Worm (Caenorhabditis elegans): ENCODE data around the gene der-2.

ce11 chrIII:7181822-7182221, 41.1 kb downstream of the der-2 start, which contains the start of gene epg-4:
- peak; percentile 64 for TF ChIP-seq mcd-1 (GFP tag; IDR thresholded peaks at IDR 0.05)
- TF ChIP-seq Y53F4B.3 (GFP tag; IDR thresholded peaks at IDR 0.05), result no peak
- no peak for TF ChIP-seq sea-2 (GFP tag; IDR thresholded peaks at IDR 0.05)
- peak; percentile 49 for TF ChIP-seq tlf-1 (GFP tag; optimal IDR thresholded peaks at IDR 0.05)
- 0 out of 2 replicates have a peak, but pooled peaks have one; percentile 33 for TF ChIP-seq ekl-4 (GFP tag; IDR thresholded peaks at IDR 0.05)
- peak; percentile 14; the same call in 1 of the 2 replicates for TF ChIP-seq madf-8 (GFP tag; conservative IDR thresholded peaks at IDR 0.05)
- no peak for TF ChIP-seq nfya-1 (tag; optimal IDR thresholded peaks at IDR 0.05; ENCODE audit: borderline replicate concordance, insufficient read depth)
- TF ChIP-seq egl-44 (GFP tag; IDR thresholded peaks at IDR 0.05), result no peak
- TF ChIP-seq egl-18 (GFP tag; IDR thresholded peaks at IDR 0.05), result no peak
- no peak for TF ChIP-seq pha-4 (tag; optimal IDR thresholded peaks at IDR 0.05)
- no peak for TF ChIP-seq ztf-3 (GFP tag; optimal IDR thresholded peaks at IDR 0.05)
- no peak for TF ChIP-seq T07F8.4 (tag; optimal IDR thresholded peaks at IDR 0.05)
- TF ChIP-seq F57C9.4 (tag; optimal IDR thresholded peaks at IDR 0.05), result no peak
